Worm (Caenorhabditis elegans): ENCODE results near the gene acbp-3.

- TF ChIP-seq nhr-84 (tag; optimal IDR thresholded peaks at IDR 0.05) (no peak), ces-1 (GFP tag; optimal IDR thresholded peaks at IDR 0.05) (no peak), Y116A8C.19 (tag; optimal IDR thresholded peaks at IDR 0.05; ENCODE audit: borderline replicate concordance) (no peak), aha-1 (tag; optimal IDR thresholded peaks at IDR 0.05) (no peak)
These were observed 26.0 kb downstream of the acbp-3 start, which contains the start of gene dgn-1 for ce11 chrX:10928948-10929563.
